Worm (Caenorhabditis elegans): ENCODE data around the gene F32D1.8.

ce11 chrV:4341736-4342135 is 35.8 kb downstream of the F32D1.8 start:
- TF ChIP-seq mdl-1 (tag; optimal IDR thresholded peaks at IDR 0.05) (no peak), ceh-9 (tag; optimal IDR thresholded peaks at IDR 0.05) (no peak), tbx-2 (tag; optimal IDR thresholded peaks at IDR 0.05) (no peak), nfya-1 (tag; optimal IDR thresholded peaks at IDR 0.05; ENCODE audit: insufficient read depth) (no peak), nhr-12 (tag; optimal IDR thresholded peaks at IDR 0.05) (no peak), ZK546.5 (tag; optimal IDR thresholded peaks at IDR 0.05) (no peak)

Measured in whole organism, L3 larva.